Fruit fly (Drosophila melanogaster) whole organism, wandering third instar larva: Measurements from ENCODE around the gene CG14259.

Experiments used
- Myc ChIP-seq: fragments of >200 bp; optimal IDR thresholded peaks from 2 replicates; lab custom pipeline; 2017
- psq ChIP-seq: fragments of 200-800 bp; sonication (Bioruptor generic); optimal IDR thresholded peaks from 3 replicates; lab custom pipeline; 2017; ENCODE audit warnings: missing biosample characterization, mild to moderate bottlenecking, missing genetic modification characterization, moderate library complexity

dm6 chr3R:27064099-27064498, 30.2 kb upstream of the CG14259 start, which contains the start of gene Nep5:
- TF ChIP-seq psq (no peak), Myc (lab: Kevin White, UChicago) (no peak)
